Worm (Caenorhabditis elegans) whole organism, young adult: ENCODE measurements around the gene unc-132.

Experiments used
- B0035.1 ChIP-seq: sonication (generic microtip); optimal IDR thresholded peaks from 2 replicates; lab custom pipeline; 2016; ENCODE audit warnings: missing genetic modification characterization, mild to moderate bottlenecking, missing compliant biosample characterization, missing genotype, missing genetic modification reagents
- B0261.1 ChIP-seq: sonication (generic microtip); optimal IDR thresholded peaks from 2 replicates; lab custom pipeline; 2016; ENCODE audit warnings: mild to moderate bottlenecking, missing genetic modification characterization, moderate library complexity, missing compliant biosample characterization
- F22D6.2 ChIP-seq: sonication (generic microtip); optimal IDR thresholded peaks from 2 replicates; lab custom pipeline; 2016; ENCODE audit warnings: mild to moderate bottlenecking, missing genetic modification characterization, missing compliant biosample characterization
- F57C9.4 ChIP-seq: sonication (generic microtip); optimal IDR thresholded peaks from 2 replicates; lab custom pipeline; 2017; ENCODE audit warnings: mild to moderate bottlenecking, missing genetic modification characterization, missing compliant biosample characterization
- Y79H2A.3 ChIP-seq: fragments of 200-800 bp; sonication (Bioruptor generic); conservative IDR thresholded peaks from 2 replicates; pipeline ENCODE4 v1.3.6; 2022; ENCODE audit warnings: missing genetic modification reagents, missing genetic modification characterization, missing compliant biosample characterization
- akir-1 ChIP-seq: fragments of 200-800 bp; sonication (Bioruptor generic); optimal IDR thresholded peaks from 2 replicates; lab custom pipeline; 2018; ENCODE audit warnings: mild to moderate bottlenecking, missing genetic modification characterization, moderate library complexity, missing compliant biosample characterization
- ama-1 ChIP-seq, 3 experiments: fragments of 150-350 bp in 1 of 3; sonication (generic microtip) in 2 of 3; optimal IDR thresholded peaks; 2 replicates each; lab custom pipeline; 2014 to 2018; ENCODE audit warnings: missing biosample characterization in 2 of 3, missing genetic modification characterization in 2 of 3, missing genetic modification reagents in 2 of 3
- attf-5 ChIP-seq: fragments of 200-800 bp; sonication (Bioruptor generic); optimal IDR thresholded peaks from 2 replicates; lab custom pipeline; 2018; ENCODE audit warnings: mild to moderate bottlenecking, missing genetic modification characterization, missing compliant biosample characterization
- cebp-2 ChIP-seq: fragments of 200-800 bp; sonication (Bioruptor generic); IDR thresholded peaks from 2 replicates; pipeline ENCODE4 v1.3.6; 2022; ENCODE audit warnings: missing genetic modification characterization, missing compliant biosample characterization
- ceh-27 ChIP-seq: fragments of 200-800 bp; sonication (Bioruptor generic); optimal IDR thresholded peaks from 2 replicates; lab custom pipeline; 2018; ENCODE audit warnings: mild to moderate bottlenecking, missing genetic modification characterization, moderate library complexity, missing compliant biosample characterization
- die-1 ChIP-seq: sonication (generic microtip); optimal IDR thresholded peaks from 2 replicates; lab custom pipeline; 2016; ENCODE audit warnings: missing genotype, mild to moderate bottlenecking, missing genetic modification characterization, missing compliant biosample characterization
- dpff-1 ChIP-seq: sonication (generic microtip); optimal IDR thresholded peaks from 2 replicates; lab custom pipeline; 2017; ENCODE audit warnings: mild to moderate bottlenecking, missing genetic modification characterization, missing compliant biosample characterization
- efl-1 ChIP-seq: fragments of 150-350 bp; optimal IDR thresholded peaks from 2 replicates; lab custom pipeline; 2014; ENCODE audit warnings: missing biosample characterization, missing genetic modification reagents, missing genetic modification characterization
- egl-44 ChIP-seq: fragments of 200-800 bp; sonication (Bioruptor generic); IDR thresholded peaks from 2 replicates; pipeline ENCODE4 v1.3.6; 2022; ENCODE audit warnings: missing genetic modification reagents, missing genetic modification characterization, missing compliant biosample characterization
- ets-4 ChIP-seq: fragments of 200-800 bp; sonication (Bioruptor generic); optimal IDR thresholded peaks from 2 replicates; lab custom pipeline; 2018; ENCODE audit warnings: mild to moderate bottlenecking, missing genetic modification characterization, missing compliant biosample characterization
- hlh-12 ChIP-seq: sonication (generic microtip); optimal IDR thresholded peaks from 2 replicates; lab custom pipeline; 2016; ENCODE audit warnings: missing genetic modification characterization, missing compliant biosample characterization
- hlh-26 ChIP-seq: fragments of 200-800 bp; sonication (Bioruptor generic); conservative IDR thresholded peaks from 2 replicates; pipeline ENCODE4 v1.3.6; 2022; ENCODE audit warnings: missing genetic modification reagents, missing genetic modification characterization, missing compliant biosample characterization
- hmg-1.2 ChIP-seq: fragments of 200-800 bp; sonication (Bioruptor generic); IDR thresholded peaks from 2 replicates; pipeline ENCODE4 v1.3.6; 2022; ENCODE audit warnings: missing genetic modification reagents, missing genetic modification characterization, missing compliant biosample characterization
- hsf-1 ChIP-seq: fragments of 200-800 bp; sonication (Bioruptor generic); IDR thresholded peaks from 2 replicates; pipeline ENCODE4 v1.3.6; 2022; ENCODE audit warnings: missing genetic modification reagents, missing genetic modification characterization, missing compliant biosample characterization
- lin-54 ChIP-seq: fragments of 200-800 bp; sonication (Bioruptor generic); optimal IDR thresholded peaks from 2 replicates; lab custom pipeline; 2018; ENCODE audit warnings: mild to moderate bottlenecking, missing genetic modification characterization, missing compliant biosample characterization
- lsl-1 ChIP-seq: fragments of 200-800 bp; sonication (Bioruptor generic); optimal IDR thresholded peaks from 2 replicates; lab custom pipeline; 2018; ENCODE audit warnings: mild to moderate bottlenecking, missing genetic modification characterization, moderate library complexity, missing compliant biosample characterization
- madf-6 ChIP-seq: fragments of 200-800 bp; sonication (Bioruptor generic); IDR thresholded peaks from 2 replicates; pipeline ENCODE4 v1.3.6; 2022; ENCODE audit warnings: missing genetic modification reagents, missing genetic modification characterization, missing compliant biosample characterization
- mes-4 ChIP-seq: sonication (generic microtip); optimal IDR thresholded peaks from 2 replicates; lab custom pipeline; 2016; ENCODE audit warnings: missing genotype, missing genetic modification characterization, missing compliant biosample characterization
- mxl-1 ChIP-seq: sonication (generic microtip); optimal IDR thresholded peaks from 2 replicates; lab custom pipeline; 2016; ENCODE audit warnings: missing genetic modification characterization, missing compliant biosample characterization
- nfya-2 ChIP-seq: fragments of 200-800 bp; sonication (Bioruptor generic); IDR thresholded peaks from 2 replicates; pipeline ENCODE4 v1.3.6; 2022; ENCODE audit warnings: missing genetic modification reagents, missing genetic modification characterization, missing compliant biosample characterization
- nfyb-1 ChIP-seq: fragments of 200-800 bp; sonication (Bioruptor generic); IDR thresholded peaks from 2 replicates; pipeline ENCODE4 v1.3.6; 2022; ENCODE audit warnings: missing genetic modification reagents, missing genetic modification characterization, missing compliant biosample characterization
- nhr-90 ChIP-seq: sonication (generic microtip); optimal IDR thresholded peaks from 2 replicates; lab custom pipeline; 2016; ENCODE audit warnings: missing genotype, mild to moderate bottlenecking, missing genetic modification characterization, missing compliant biosample characterization
- rec-8 ChIP-seq, 2 experiments: sonication (generic microtip); optimal IDR thresholded peaks; 2 replicates each; lab custom pipeline; 2016; ENCODE audit warnings: mild to moderate bottlenecking in 2 of 2, missing genetic modification characterization in 2 of 2, missing genetic modification reagents in 2 of 2, missing genotype in 2 of 2, missing biosample characterization in 1 of 2, missing compliant biosample characterization in 1 of 2, moderate library complexity in 1 of 2
- repo-1 ChIP-seq: sonication (generic microtip); optimal IDR thresholded peaks from 2 replicates; lab custom pipeline; 2017; ENCODE audit warnings: mild to moderate bottlenecking, missing genetic modification characterization, missing compliant biosample characterization
- rpc-1 ChIP-seq, 2 experiments: fragments of 150-350 bp in 1 of 2; sonication (generic microtip) in 1 of 2; optimal IDR thresholded peaks; 2 replicates each; lab custom pipeline; 2014 to 2018; ENCODE audit warnings: missing biosample characterization in 1 of 2, missing genetic modification characterization in 1 of 2, missing genetic modification reagents in 1 of 2, missing genotype in 1 of 2
- sdz-38 ChIP-seq: sonication (generic microtip); optimal IDR thresholded peaks from 2 replicates; lab custom pipeline; 2016; ENCODE audit warnings: missing genotype, missing genetic modification characterization, missing compliant biosample characterization
- snpc-1.3 ChIP-seq: sonication (generic microtip); optimal IDR thresholded peaks from 2 replicates; lab custom pipeline; 2017; ENCODE audit warnings: missing genetic modification characterization, mild to moderate bottlenecking, missing compliant biosample characterization, antibody characterized with exemption, moderate library complexity, missing genotype, missing genetic modification reagents; ENCODE audit not compliant: insufficient read depth
- somi-1 ChIP-seq: fragments of 200-800 bp; sonication (Bioruptor generic); optimal IDR thresholded peaks from 2 replicates; lab custom pipeline; 2018; ENCODE audit warnings: mild to moderate bottlenecking, missing genetic modification characterization, missing compliant biosample characterization
- zim-3 ChIP-seq: sonication (generic microtip); optimal IDR thresholded peaks from 2 replicates; lab custom pipeline; 2017; ENCODE audit warnings: mild to moderate bottlenecking, missing genetic modification characterization, moderate library complexity, missing compliant biosample characterization
- ztf-18 ChIP-seq: sonication (generic microtip); optimal IDR thresholded peaks from 2 replicates; lab custom pipeline; 2016; ENCODE audit warnings: missing genotype, mild to moderate bottlenecking, missing genetic modification characterization, missing compliant biosample characterization
- ztf-22 ChIP-seq: fragments of 200-800 bp; sonication (Bioruptor generic); optimal IDR thresholded peaks from 2 replicates; lab custom pipeline; 2018; ENCODE audit warnings: mild to moderate bottlenecking, missing genetic modification characterization, moderate library complexity, missing compliant biosample characterization
- ztf-25 ChIP-seq: fragments of 200-800 bp; sonication (Bioruptor generic); IDR thresholded peaks from 2 replicates; pipeline ENCODE4 v1.3.6; 2022; ENCODE audit warnings: missing genetic modification reagents, missing genetic modification characterization, missing compliant biosample characterization

Gene unc-132

ce11 chrV:3685790-3686208, 1.1 kb upstream of the unc-132 start, which contains the start of gene W08A12.2 (continued):
- peak; percentile 58 for TF ChIP-seq repo-1 (tag; lab: Kevin White, UChicago)
- no peak for TF ChIP-seq dpff-1 (tag; lab: Kevin White, UChicago)
- peak; percentile 12 for TF ChIP-seq attf-5
- TF ChIP-seq ztf-25: peak; percentile 73; the same call in 1 of the 2 replicates
- TF ChIP-seq rec-8 (tag; optimal IDR thresholded peaks at IDR 0.05; lab: Kevin White, UChicago): peak; percentile 18 to 88
- no peak for TF ChIP-seq F22D6.2 (tag; lab: Kevin White, UChicago)
- no peak for TF ChIP-seq ama-1 (optimal IDR thresholded peaks at IDR 0.05; lab: Kevin White, UChicago)
- peak; percentile 5 to 82 for TF ChIP-seq ama-1 (GFP tag; optimal IDR thresholded peaks at IDR 0.05; lab: Kevin White, UChicago)
- 0 out of 2 replicates have a peak, but pooled peaks have one; percentile 18 for TF ChIP-seq hsf-1 (GFP tag; lab: Robert Waterston, UW)
- peak; percentile 66; the same call in 1 of the 2 replicates for TF ChIP-seq nfyb-1 (GFP tag; lab: Robert Waterston, UW)
- peak; percentile 54 for TF ChIP-seq ztf-18 (tag; lab: Kevin White, UChicago)
- peak; percentile 5 for TF ChIP-seq hlh-12
- TF ChIP-seq ztf-22: peak; percentile 8
- peak; percentile 75 for TF ChIP-seq nhr-90 (tag; lab: Kevin White, UChicago)
- TF ChIP-seq Y79H2A.3 (GFP tag; lab: Robert Waterston, UW): no peak
- TF ChIP-seq mes-4: peak; percentile 68
- TF ChIP-seq snpc-1.3: peak; percentile 12
- peak; percentile 79 for TF ChIP-seq rpc-1 (optimal IDR thresholded peaks at IDR 0.05; lab: Kevin White, UChicago)
- peak; percentile 97 for TF ChIP-seq rpc-1 (tag; optimal IDR thresholded peaks at IDR 0.05; lab: Kevin White, UChicago)
- no peak for TF ChIP-seq ets-4 (GFP tag; lab: Kevin White, UChicago)
- peak; percentile 1 for TF ChIP-seq lin-54 (GFP tag; lab: Kevin White, UChicago)
- TF ChIP-seq die-1 (tag; lab: Kevin White, UChicago): peak; percentile 90
- peak; percentile 22 for TF ChIP-seq ceh-27 (GFP tag; lab: Kevin White, UChicago)
- TF ChIP-seq somi-1 (GFP tag; lab: Kevin White, UChicago): peak; percentile 72
- TF ChIP-seq hmg-1.2 (GFP tag; lab: Robert Waterston, UW): peak; percentile 89
- peak; percentile 90 for TF ChIP-seq cebp-2 (GFP tag; lab: Robert Waterston, UW)
- no peak for TF ChIP-seq B0035.1 (tag; lab: Kevin White, UChicago)
- peak; percentile 73 for TF ChIP-seq B0261.1 (tag; lab: Kevin White, UChicago)
- TF ChIP-seq egl-44 (GFP tag; lab: Robert Waterston, UW): 0 out of 2 replicates have a peak, but pooled peaks have one; percentile 29
- TF ChIP-seq mxl-1 (tag; lab: Kevin White, UChicago): peak; percentile 43
- peak; percentile 2 for TF ChIP-seq zim-3

DNA sequence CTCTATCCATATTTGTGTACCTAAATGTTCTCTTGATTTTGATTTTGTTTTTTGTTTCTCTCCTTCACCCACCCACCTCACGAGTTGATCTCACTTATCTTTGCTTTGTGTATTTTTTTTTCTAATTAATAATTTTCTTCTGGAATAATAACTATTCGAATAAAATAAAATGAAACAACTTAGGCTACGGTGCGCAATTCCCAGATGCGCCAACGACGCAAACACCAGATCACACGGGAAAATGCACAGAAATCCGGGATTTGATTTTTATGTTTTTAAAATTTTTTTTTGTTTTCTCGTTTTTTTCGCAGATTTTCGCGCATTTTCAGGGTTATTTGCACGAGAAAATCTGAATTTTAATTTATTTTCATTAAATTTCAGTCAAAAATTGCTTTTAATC, 614 bp upstream of the unc-132 start:
- no peak for TF ChIP-seq cebp-2 (GFP tag; lab: Robert Waterston, UW)
- peak; percentile 1 for TF ChIP-seq efl-1 (GFP tag; lab: Kevin White, UChicago)
- no peak for TF ChIP-seq hlh-26 (GFP tag; lab: Robert Waterston, UW)
- peak; percentile 66 for TF ChIP-seq lsl-1
- TF ChIP-seq nfya-2: no peak
- no peak for TF ChIP-seq F57C9.4
- peak; percentile 54 for TF ChIP-seq B0261.1 (tag; lab: Kevin White, UChicago)
- peak; percentile 5; the same call in 1 of the 2 replicates for TF ChIP-seq madf-6 (GFP tag; lab: Robert Waterston, UW)
- TF ChIP-seq sdz-38 (tag; lab: Kevin White, UChicago): no peak
- TF ChIP-seq akir-1 (GFP tag; lab: Kevin White, UChicago): no peak
